Worm (Caenorhabditis elegans): ENCODE data around the gene C34D4.4.

- TF ChIP-seq sup-37 (GFP tag; optimal IDR thresholded peaks at IDR 0.05) (no peak), rnt-1 (tag; optimal IDR thresholded peaks at IDR 0.05) (no peak), nhr-47 (tag; optimal IDR thresholded peaks at IDR 0.05) (no peak), nhr-19 (GFP tag; conservative IDR thresholded peaks at IDR 0.05) (no peak), lin-15B (tag; optimal IDR thresholded peaks at IDR 0.05) (no peak), fkh-8 (tag; optimal IDR thresholded peaks at IDR 0.05) (no peak), elt-2 (tag; optimal IDR thresholded peaks at IDR 0.05) (no peak), nhr-28 (tag; optimal IDR thresholded peaks at IDR 0.05) (no peak), ces-1 (GFP tag; optimal IDR thresholded peaks at IDR 0.05) (no peak), egl-13 (tag; optimal IDR thresholded peaks at IDR 0.05) (no peak), lir-3 (tag; optimal IDR thresholded peaks at IDR 0.05; ENCODE audit: poor library complexity) (no peak)
Measured at ce11 chrIV:7191745-7192144, 42.6 kb downstream of the C34D4.4 start, which contains the start of gene R13A1.5.
